Worm (Caenorhabditis elegans) whole organism, L4 larva: ENCODE data around the gene tsen-54.

Source experiments
- F49E8.2 ChIP-seq: sonication (generic microtip); optimal IDR thresholded peaks from 2 replicates; lab custom pipeline; 2016; ENCODE audit warnings: missing compliant biosample characterization, mild to moderate bottlenecking, missing genetic modification characterization, borderline replicate concordance
- T20F7.1 ChIP-seq: fragments of 200-800 bp; sonication (Bioruptor generic); optimal IDR thresholded peaks from 2 replicates; lab custom pipeline; 2018; ENCODE audit warnings: mild to moderate bottlenecking, missing genetic modification characterization, missing compliant biosample characterization
- ZK546.5 ChIP-seq, 2 experiments: sonication (generic microtip); optimal IDR thresholded peaks; 2 replicates each; lab custom pipeline; 2017; ENCODE audit warnings: missing biosample characterization in 2 of 2, missing genetic modification characterization in 2 of 2
- aha-1 ChIP-seq: fragments of 150-350 bp; peaks from one replicate; lab custom pipeline; 2014; ENCODE audit warnings: missing biosample characterization, missing genetic modification characterization
- aly-2 ChIP-seq: sonication (generic microtip); optimal IDR thresholded peaks from 2 replicates; lab custom pipeline; 2018; ENCODE audit warnings: missing biosample characterization, missing genetic modification characterization
- arid-1 ChIP-seq: fragments of 200-800 bp; sonication (Bioruptor generic); conservative IDR thresholded peaks from 2 replicates; pipeline ENCODE4 v1.3.6; 2022; ENCODE audit warnings: missing genetic modification reagents, missing genetic modification characterization, missing compliant biosample characterization
- attf-4 ChIP-seq: sonication (generic microtip); optimal IDR thresholded peaks from 3 replicates; lab custom pipeline; 2017; ENCODE audit warnings: missing biosample characterization, missing genetic modification characterization
- ceh-28 ChIP-seq: fragments of 150-350 bp; optimal IDR thresholded peaks from 2 replicates; lab custom pipeline; 2014; ENCODE audit warnings: missing biosample characterization, missing genetic modification reagents, missing genetic modification characterization
- ceh-32 ChIP-seq: sonication (generic microtip); optimal IDR thresholded peaks from 2 replicates; lab custom pipeline; 2016; ENCODE audit warnings: mild to moderate bottlenecking, missing genetic modification characterization, missing compliant biosample characterization; ENCODE audit not compliant: poor library complexity
- ces-1 ChIP-seq: fragments of 150-350 bp; sonication (generic microtip); optimal IDR thresholded peaks from 4 replicates; lab custom pipeline; 2014; ENCODE audit warnings: missing biosample characterization, missing genetic modification reagents, missing genetic modification characterization
- daf-12 ChIP-seq: fragments of 150-350 bp; optimal IDR thresholded peaks from 2 replicates; lab custom pipeline; 2014; ENCODE audit warnings: missing biosample characterization, missing genetic modification reagents, missing genetic modification characterization
- daf-19 ChIP-seq: fragments of 200-800 bp; sonication (Bioruptor generic); conservative IDR thresholded peaks from 2 replicates; pipeline ENCODE4 v1.3.6; 2022; ENCODE audit warnings: missing genetic modification characterization, missing compliant biosample characterization
- daf-8 ChIP-seq: fragments of 200-800 bp; sonication (Bioruptor generic); IDR thresholded peaks from 2 replicates; pipeline ENCODE4 v1.3.6; 2022; ENCODE audit warnings: missing genetic modification characterization, missing compliant biosample characterization
- dmd-9 ChIP-seq: fragments of 200-800 bp; sonication (Bioruptor generic); IDR thresholded peaks from 2 replicates; pipeline ENCODE4 v1.3.6; 2022; ENCODE audit warnings: missing genetic modification reagents, missing genetic modification characterization, missing compliant biosample characterization
- dve-1 ChIP-seq: sonication (generic microtip); optimal IDR thresholded peaks from 2 replicates; lab custom pipeline; 2017; ENCODE audit warnings: antibody characterized with exemption, mild to moderate bottlenecking, missing genetic modification characterization, missing compliant biosample characterization; ENCODE audit not compliant: insufficient read depth
- egl-27 ChIP-seq: sonication (generic microtip); optimal IDR thresholded peaks from 3 replicates; lab custom pipeline; 2017; ENCODE audit warnings: missing biosample characterization, missing genetic modification reagents, missing genetic modification characterization
- fos-1 ChIP-seq: fragments of 150-350 bp; optimal IDR thresholded peaks from 2 replicates; lab custom pipeline; 2014; ENCODE audit warnings: missing biosample characterization, missing genetic modification characterization
- gei-8 ChIP-seq: fragments of 200-800 bp; sonication (Bioruptor generic); optimal IDR thresholded peaks from 2 replicates; lab custom pipeline; 2018; ENCODE audit warnings: mild to moderate bottlenecking, missing genetic modification characterization, missing compliant biosample characterization
- hlh-11 ChIP-seq: fragments of 200-800 bp; sonication (Bioruptor generic); optimal IDR thresholded peaks from 2 replicates; lab custom pipeline; 2018; ENCODE audit warnings: mild to moderate bottlenecking, missing genetic modification characterization, missing compliant biosample characterization
- lin-13 ChIP-seq: fragments of 150-350 bp; optimal IDR thresholded peaks from 2 replicates; lab custom pipeline; 2014; ENCODE audit warnings: missing biosample characterization, missing genetic modification reagents, missing genetic modification characterization
- lin-15B ChIP-seq: fragments of 150-350 bp; sonication (generic microtip); optimal IDR thresholded peaks from 3 replicates; lab custom pipeline; 2014; ENCODE audit warnings: missing biosample characterization, missing genetic modification characterization
- lsy-2 ChIP-seq, 2 experiments: fragments of 150-350 bp in 1 of 2; sonication (generic microtip) in 1 of 2; optimal IDR thresholded peaks; 2 replicates each; lab custom pipeline; 2014 to 2017; ENCODE audit warnings: missing biosample characterization in 2 of 2, missing genetic modification characterization in 2 of 2
- madf-5 ChIP-seq, 2 experiments: fragments of 200-800 bp; sonication (Bioruptor generic); IDR thresholded peaks; 2 replicates each; pipeline ENCODE4 v1.3.6; 2022; ENCODE audit warnings: missing compliant biosample characterization in 2 of 2, missing genetic modification characterization in 2 of 2
- mdl-1 ChIP-seq, 2 experiments: fragments of 150-350 bp in 1 of 2; sonication (generic microtip) in 1 of 2; optimal IDR thresholded peaks; 2 replicates each; lab custom pipeline; 2014 to 2017; ENCODE audit warnings: missing biosample characterization in 2 of 2, missing genetic modification characterization in 2 of 2
- nhr-10 ChIP-seq: fragments of 150-350 bp; optimal IDR thresholded peaks from 2 replicates; lab custom pipeline; 2014; ENCODE audit warnings: missing biosample characterization, missing genetic modification characterization
- nhr-102 ChIP-seq: sonication (generic microtip); optimal IDR thresholded peaks from 2 replicates; lab custom pipeline; 2016; ENCODE audit warnings: mild to moderate bottlenecking, missing genetic modification characterization, moderate library complexity, missing compliant biosample characterization
- nhr-111 ChIP-seq: fragments of 200-800 bp; sonication (Bioruptor generic); optimal IDR thresholded peaks from 2 replicates; lab custom pipeline; 2018; ENCODE audit warnings: mild to moderate bottlenecking, missing genetic modification characterization, missing compliant biosample characterization
- nhr-237 ChIP-seq: sonication (generic microtip); optimal IDR thresholded peaks from 2 replicates; lab custom pipeline; 2017; ENCODE audit warnings: missing biosample characterization, missing genetic modification characterization
- nhr-25 ChIP-seq: sonication (generic microtip); optimal IDR thresholded peaks from 2 replicates; lab custom pipeline; 2017; ENCODE audit warnings: missing genetic modification characterization, mild to moderate bottlenecking, missing compliant biosample characterization, antibody characterized with exemption, moderate library complexity, borderline replicate concordance; ENCODE audit not compliant: insufficient read depth
- nhr-42 ChIP-seq: fragments of 200-800 bp; sonication (Bioruptor generic); IDR thresholded peaks from 2 replicates; pipeline ENCODE4 v1.3.6; 2022; ENCODE audit warnings: missing genetic modification characterization, missing compliant biosample characterization
- pha-4 ChIP-seq, 2 experiments: fragments of 150-350 bp in 1 of 2; fragments of 200-800 bp in 1 of 2; sonication (Bioruptor generic) in 1 of 2; IDR thresholded peaks in 1 of 2; optimal IDR thresholded peaks in 1 of 2; 2 replicates each; pipeline versions ENCODE4 v1.3.6 to Lab custom; 2014 to 2022; ENCODE audit warnings: missing genetic modification characterization in 2 of 2, missing genetic modification reagents in 2 of 2, missing biosample characterization in 1 of 2, missing compliant biosample characterization in 1 of 2
- php-3 ChIP-seq: fragments of 200-800 bp; sonication (Bioruptor generic); IDR thresholded peaks from 2 replicates; pipeline ENCODE4 v1.3.6; 2022; ENCODE audit warnings: missing genetic modification reagents, missing genetic modification characterization, missing compliant biosample characterization
- pqm-1 ChIP-seq: sonication (generic microtip); optimal IDR thresholded peaks from 2 replicates; lab custom pipeline; 2017; ENCODE audit warnings: missing biosample characterization, missing genetic modification characterization
- saeg-2 ChIP-seq: fragments of 200-800 bp; sonication (Bioruptor generic); IDR thresholded peaks from 2 replicates; pipeline ENCODE4 v1.3.6; 2022; ENCODE audit warnings: missing genetic modification reagents, missing genetic modification characterization, missing compliant biosample characterization
- sdz-12 ChIP-seq: fragments of 200-800 bp; sonication (Bioruptor generic); optimal IDR thresholded peaks from 2 replicates; lab custom pipeline; 2018; ENCODE audit warnings: mild to moderate bottlenecking, missing genetic modification characterization, missing compliant biosample characterization
- set-16 ChIP-seq: fragments of 200-800 bp; sonication (Bioruptor generic); IDR thresholded peaks from 2 replicates; pipeline ENCODE4 v1.3.6; 2022; ENCODE audit warnings: missing genetic modification reagents, missing genetic modification characterization, missing compliant biosample characterization
- snpc-4 ChIP-seq: fragments of 150-350 bp; optimal IDR thresholded peaks from 2 replicates; lab custom pipeline; 2014; ENCODE audit warnings: missing biosample characterization, missing genetic modification characterization
- spr-1 ChIP-seq: sonication (generic microtip); optimal IDR thresholded peaks from 2 replicates; lab custom pipeline; 2016; ENCODE audit warnings: mild to moderate bottlenecking, missing genetic modification characterization, missing compliant biosample characterization
- spr-3 ChIP-seq: fragments of 200-800 bp; sonication (Bioruptor generic); optimal IDR thresholded peaks from 2 replicates; lab custom pipeline; 2018; ENCODE audit warnings: mild to moderate bottlenecking, missing genetic modification characterization, missing compliant biosample characterization
- tag-97 ChIP-seq: fragments of 200-800 bp; sonication (Bioruptor generic); IDR thresholded peaks from 2 replicates; pipeline ENCODE4 v1.3.6; 2022; ENCODE audit warnings: missing genetic modification characterization, missing compliant biosample characterization
- unc-39 ChIP-seq: sonication (generic microtip); optimal IDR thresholded peaks from 2 replicates; lab custom pipeline; 2017; ENCODE audit warnings: missing biosample characterization, missing genetic modification characterization
- zfp-3 ChIP-seq: fragments of 200-800 bp; sonication (Bioruptor generic); conservative IDR thresholded peaks from 2 replicates; pipeline ENCODE4 v1.3.6; 2022; ENCODE audit warnings: missing genetic modification reagents, missing genetic modification characterization, missing compliant biosample characterization
- zip-11 ChIP-seq: fragments of 200-800 bp; sonication (Bioruptor generic); IDR thresholded peaks from 2 replicates; pipeline ENCODE4 v1.3.6; 2022; ENCODE audit warnings: missing genetic modification characterization, missing compliant biosample characterization
- ztf-11 ChIP-seq: fragments of 150-350 bp; optimal IDR thresholded peaks from 2 replicates; lab custom pipeline; 2014; ENCODE audit warnings: missing biosample characterization, missing genetic modification characterization

tsen-54 gene

ce11 chrIV:1908921-1909320 is 39.1 kb upstream of the tsen-54 start:
- no peak for TF ChIP-seq T20F7.1 (GFP tag; lab: Kevin White, UChicago)
- no peak for TF ChIP-seq madf-5 (GFP tag; IDR thresholded peaks at IDR 0.05; lab: Robert Waterston, UW)
- no peak for TF ChIP-seq attf-4 (tag; lab: Kevin White, UChicago)
- TF ChIP-seq ceh-32 (tag; lab: Kevin White, UChicago): no peak
- no peak for TF ChIP-seq fos-1
- TF ChIP-seq snpc-4 (tag; lab: Kevin White, UChicago): no peak
- no peak for TF ChIP-seq unc-39 (tag; lab: Kevin White, UChicago)
- no peak for TF ChIP-seq sdz-12 (GFP tag; lab: Kevin White, UChicago)
- no peak for TF ChIP-seq nhr-237
- TF ChIP-seq zfp-3: no peak
- no peak for TF ChIP-seq daf-19 (GFP tag; lab: Robert Waterston, UW)
- no peak for TF ChIP-seq ces-1
- no peak for TF ChIP-seq ceh-28 (tag; lab: Kevin White, UChicago)
- TF ChIP-seq mdl-1 (tag; optimal IDR thresholded peaks at IDR 0.05; lab: Kevin White, UChicago): no peak
- TF ChIP-seq daf-12 (tag; lab: Kevin White, UChicago): no peak
- no peak for TF ChIP-seq dve-1 (tag; lab: Kevin White, UChicago)
- no peak for TF ChIP-seq set-16 (GFP tag; lab: Robert Waterston, UW)
- TF ChIP-seq, all 104 proteins: peak for 0

ce11 chrIV:1911273-1911672 is 36.7 kb upstream of the tsen-54 start:
- TF ChIP-seq aha-1 (tag; lab: Kevin White, UChicago) (peak; percentile 69), nhr-111 (GFP tag; lab: Kevin White, UChicago) (no peak)

ce11 chrIV:1914900-1915299 is 33.1 kb upstream of the tsen-54 start:
- TF ChIP-seq dmd-9 (GFP tag; lab: Robert Waterston, UW) (no peak), spr-1 (tag; lab: Kevin White, UChicago) (no peak), ZK546.5 (tag; optimal IDR thresholded peaks at IDR 0.05; lab: Kevin White, UChicago) (no peak), lin-15B (tag; lab: Kevin White, UChicago) (no peak), sdz-12 (GFP tag; lab: Kevin White, UChicago) (no peak), php-3 (GFP tag; lab: Robert Waterston, UW) (no peak), ztf-11 (tag; lab: Kevin White, UChicago) (no peak), nhr-25 (no peak)

ce11 chrIV:1915549-1915948 is 32.4 kb upstream of the tsen-54 start:
- TF ChIP-seq ces-1: no peak
- no peak for TF ChIP-seq zip-11 (GFP tag; lab: Robert Waterston, UW)
- TF ChIP-seq snpc-4 (tag; lab: Kevin White, UChicago): no peak
- no peak for TF ChIP-seq lsy-2 (tag; optimal IDR thresholded peaks at IDR 0.05; lab: Kevin White, UChicago)
- no peak for TF ChIP-seq saeg-2 (GFP tag; lab: Robert Waterston, UW)
- no peak for TF ChIP-seq madf-5 (GFP tag; IDR thresholded peaks at IDR 0.05; lab: Robert Waterston, UW)
- TF ChIP-seq aly-2 (tag; lab: Kevin White, UChicago): no peak
- TF ChIP-seq tag-97: no peak
- TF ChIP-seq hlh-11 (tag; lab: Kevin White, UChicago): no peak

ce11 chrIV:1916247-1916646 is 31.7 kb upstream of the tsen-54 start:
- TF ChIP-seq gei-8 (GFP tag; lab: Kevin White, UChicago): no peak
- no peak for TF ChIP-seq F49E8.2 (tag; lab: Kevin White, UChicago)
- no peak for TF ChIP-seq nhr-102 (tag; lab: Kevin White, UChicago)
- TF ChIP-seq daf-8 (GFP tag; lab: Robert Waterston, UW): no peak
- TF ChIP-seq arid-1 (GFP tag; lab: Robert Waterston, UW): no peak
- TF ChIP-seq pqm-1: no peak
- no peak for TF ChIP-seq pha-4 (GFP tag; IDR thresholded peaks at IDR 0.05; lab: Robert Waterston, UW)
- TF ChIP-seq pha-4 (tag; optimal IDR thresholded peaks at IDR 0.05; lab: Kevin White, UChicago): no peak
- TF ChIP-seq nhr-111 (GFP tag; lab: Kevin White, UChicago): no peak
- TF ChIP-seq tag-97: no peak
- no peak for TF ChIP-seq egl-27 (tag; lab: Kevin White, UChicago)
- no peak for TF ChIP-seq spr-3 (GFP tag; lab: Kevin White, UChicago)
- TF ChIP-seq aly-2 (tag; lab: Kevin White, UChicago): no peak
- no peak for TF ChIP-seq zfp-3
- no peak for TF ChIP-seq lin-13 (GFP tag; lab: Kevin White, UChicago)
- no peak for TF ChIP-seq ceh-32 (tag; lab: Kevin White, UChicago)
- TF ChIP-seq nhr-42 (GFP tag; lab: Robert Waterston, UW): no peak
- TF ChIP-seq set-16 (GFP tag; lab: Robert Waterston, UW): no peak
- no peak for TF ChIP-seq nhr-10
